Fruit fly (Drosophila melanogaster) whole organism, embryonic: Measurements from ENCODE around the gene CG14960.

ENCODE experiments used
- Asciz ChIP-seq: fragments of 200-800 bp; sonication (Bioruptor generic); optimal IDR thresholded peaks from 2 replicates; lab custom pipeline; 2017; ENCODE audit warnings: missing biosample characterization, mild to moderate bottlenecking, missing genetic modification characterization, missing genetic modification reagents
- CG10462 ChIP-seq: fragments of 200-800 bp; sonication (Bioruptor generic); optimal IDR thresholded peaks from 2 replicates; lab custom pipeline; 2016; ENCODE audit warnings: missing biosample characterization, missing genetic modification characterization
- CG4820 ChIP-seq: fragments of 200-800 bp; sonication (Bioruptor generic); optimal IDR thresholded peaks from 3 replicates; lab custom pipeline; 2016; ENCODE audit warnings: missing biosample characterization, missing genetic modification characterization
- Doc2 ChIP-seq: fragments of 200-800 bp; sonication (Bioruptor generic); IDR thresholded peaks from 2 replicates; pipeline ENCODE4 v1.3.6; 2022; ENCODE audit warnings: missing biosample characterization, missing genetic modification characterization
- E2f1 ChIP-seq: fragments of 200-800 bp; sonication (Bioruptor generic); IDR thresholded peaks from 2 replicates; pipeline ENCODE4 v1.3.6; 2022; ENCODE audit warnings: missing biosample characterization, missing genetic modification characterization
- Fer3 ChIP-seq: fragments of 200-800 bp; sonication (Bioruptor generic); optimal IDR thresholded peaks from 2 replicates; lab custom pipeline; 2018; ENCODE audit warnings: missing biosample characterization, mild to moderate bottlenecking, missing genetic modification characterization, moderate library complexity
- Rx ChIP-seq: fragments of 200-800 bp; sonication (Bioruptor generic); IDR thresholded peaks from 2 replicates; pipeline ENCODE4 v1.3.6; 2022; ENCODE audit warnings: missing biosample characterization, missing genetic modification characterization
- chinmo ChIP-seq: fragments of 200-800 bp; sonication (Bioruptor generic); IDR thresholded peaks from 4 replicates; pipeline ENCODE4 v1.3.6; 2022; ENCODE audit warnings: missing biosample characterization, missing genetic modification characterization; ENCODE audit not compliant: partially characterized antibody
- mld ChIP-seq: fragments of 200-800 bp; sonication (Bioruptor generic); IDR thresholded peaks from 3 replicates; pipeline ENCODE4 v1.3.6; 2022; ENCODE audit warnings: missing biosample characterization, missing genetic modification characterization; ENCODE audit not compliant: partially characterized antibody

DNA sequence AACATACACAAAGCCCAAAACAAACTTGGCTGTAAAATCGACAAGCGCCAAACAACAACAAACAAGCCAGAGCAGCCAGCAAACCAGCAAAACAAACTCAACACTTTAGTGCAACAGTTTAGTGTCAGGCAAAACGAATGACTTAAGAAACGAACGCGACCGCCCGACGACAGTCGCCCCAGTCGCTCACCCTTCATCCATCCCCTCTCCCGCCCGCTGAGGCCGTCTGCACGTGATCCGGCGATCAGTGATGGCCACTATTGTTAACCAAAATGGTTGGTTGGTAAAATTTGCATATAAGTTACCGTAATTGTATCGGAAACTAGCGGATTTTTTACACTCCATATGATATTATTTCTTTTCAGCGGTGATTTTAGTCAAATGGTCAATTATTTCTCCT lies 17.2 kb upstream of the CG14960 start:
- TF ChIP-seq Rx (GFP tag; lab: Robert Waterston, UW) (no peak), mld (GFP tag; lab: Robert Waterston, UW) (no peak), E2f1 (GFP tag; lab: Robert Waterston, UW) (no peak), Doc2 (no peak), Fer3 (no peak), Asciz (no peak), CG4820 (GFP tag; lab: Kevin White, UChicago) (no peak), CG10462 (GFP tag; lab: Kevin White, UChicago) (no peak), chinmo (GFP tag; lab: Robert Waterston, UW) (0 out of 4 replicates have a peak, but pooled peaks have one; percentile 46)
